Worm (Caenorhabditis elegans): ENCODE data around the gene Y62E10A.20.

ce11 chrIV:13408018-13408417 lies 22.1 kb upstream of the Y62E10A.20 start, which contains the start of gene Y62E10A.19:
- TF ChIP-seq him-1 (tag; optimal IDR thresholded peaks at IDR 0.05) = no peak
- no peak for TF ChIP-seq W03F9.2 (tag; optimal IDR thresholded peaks at IDR 0.05)
